Worm (Caenorhabditis elegans) whole organism, early embryonic: Measurements from ENCODE around the gene hst-3.1.

Source experiments
- B0310.2 ChIP-seq: sonication (generic microtip); optimal IDR thresholded peaks from 2 replicates; lab custom pipeline; 2016; ENCODE audit warnings: mild to moderate bottlenecking, missing genetic modification characterization, missing compliant biosample characterization
- F13C5.2 ChIP-seq: sonication (generic microtip); optimal IDR thresholded peaks from 2 replicates; lab custom pipeline; 2017; ENCODE audit warnings: mild to moderate bottlenecking, missing genetic modification characterization, inconsistent platforms, missing compliant biosample characterization
- aly-1 ChIP-seq: sonication (generic microtip); optimal IDR thresholded peaks from 2 replicates; lab custom pipeline; 2016; ENCODE audit warnings: missing genetic modification characterization, missing compliant biosample characterization
- ama-1 ChIP-seq: fragments of 150-350 bp; optimal IDR thresholded peaks from 2 replicates; lab custom pipeline; 2014
- ceh-13 ChIP-seq: fragments of 200-800 bp; sonication (Bioruptor generic); optimal IDR thresholded peaks from 2 replicates; lab custom pipeline; 2018; ENCODE audit warnings: mild to moderate bottlenecking, missing genetic modification characterization, missing compliant biosample characterization
- ceh-36 ChIP-seq: sonication (generic microtip); optimal IDR thresholded peaks from 2 replicates; lab custom pipeline; 2016; ENCODE audit warnings: missing genetic modification characterization, inconsistent platforms, missing compliant biosample characterization
- ets-7 ChIP-seq: sonication (generic microtip); optimal IDR thresholded peaks from 2 replicates; lab custom pipeline; 2016; ENCODE audit warnings: missing genotype, missing genetic modification characterization, missing compliant biosample characterization
- flt-1 ChIP-seq: fragments of 200-800 bp; sonication (Bioruptor generic); IDR thresholded peaks from 2 replicates; pipeline ENCODE4 v1.3.6; 2022; ENCODE audit warnings: missing genetic modification characterization, missing compliant biosample characterization
- hmbx-1 ChIP-seq: sonication (generic microtip); optimal IDR thresholded peaks from 2 replicates; lab custom pipeline; 2016; ENCODE audit warnings: mild to moderate bottlenecking, missing genetic modification characterization, missing compliant biosample characterization
- hmg-4 ChIP-seq: fragments of 200-800 bp; sonication (Bioruptor generic); optimal IDR thresholded peaks from 2 replicates; lab custom pipeline; 2018; ENCODE audit warnings: mild to moderate bottlenecking, missing genetic modification characterization, missing compliant biosample characterization
- hnd-1 ChIP-seq: sonication (generic microtip); optimal IDR thresholded peaks from 2 replicates; lab custom pipeline; 2016; ENCODE audit warnings: missing genetic modification characterization, missing compliant biosample characterization
- pes-1 ChIP-seq: fragments of 200-800 bp; sonication (Bioruptor generic); IDR thresholded peaks from 2 replicates; pipeline ENCODE4 v1.3.6; 2022; ENCODE audit warnings: missing genetic modification reagents, missing genetic modification characterization, missing compliant biosample characterization
- scrt-1 ChIP-seq: fragments of 200-800 bp; sonication (Bioruptor generic); IDR thresholded peaks from 2 replicates; pipeline ENCODE4 v1.3.6; 2022; ENCODE audit warnings: missing genetic modification characterization, missing compliant biosample characterization
- sea-1 ChIP-seq: fragments of 200-800 bp; sonication (Bioruptor generic); conservative IDR thresholded peaks from 2 replicates; pipeline ENCODE4 v1.3.6; 2022; ENCODE audit warnings: missing genetic modification characterization, missing compliant biosample characterization
- tbx-11 ChIP-seq: fragments of 200-800 bp; sonication (Bioruptor generic); IDR thresholded peaks from 2 replicates; pipeline ENCODE4 v1.3.6; 2022; ENCODE audit warnings: missing genetic modification characterization, missing compliant biosample characterization
- tbx-37 ChIP-seq: fragments of 200-800 bp; sonication (Bioruptor generic); conservative IDR thresholded peaks from 2 replicates; pipeline ENCODE4 v1.3.6; 2022; ENCODE audit warnings: missing genetic modification reagents, missing genetic modification characterization, missing compliant biosample characterization
- tra-4 ChIP-seq: sonication (generic microtip); optimal IDR thresholded peaks from 2 replicates; lab custom pipeline; 2017; ENCODE audit warnings: missing genetic modification characterization, missing compliant biosample characterization

Gene hst-3.1

ce11 chrII:6149434-6149833, 19.6 kb downstream of the hst-3.1 start:
- TF ChIP-seq ceh-13 (GFP tag; lab: Kevin White, UChicago) (no peak), hmg-4 (GFP tag; lab: Kevin White, UChicago) (no peak), tbx-11 (GFP tag; lab: Robert Waterston, UW) (no peak), hnd-1 (no peak), ets-7 (tag; lab: Kevin White, UChicago) (no peak)

- TF ChIP-seq tbx-37 (GFP tag; lab: Robert Waterston, UW) (no peak), aly-1 (tag; lab: Kevin White, UChicago) (no peak), tbx-11 (GFP tag; lab: Robert Waterston, UW) (no peak), tra-4 (tag; lab: Kevin White, UChicago) (no peak), scrt-1 (no peak)
These were observed 20.7 kb downstream of the hst-3.1 start for ce11 chrII:6148369-6148768.

ce11 chrII:6147131-6147530, 21.9 kb downstream of the hst-3.1 start:
- TF ChIP-seq ceh-36 (tag; lab: Kevin White, UChicago) (no peak), ama-1 (lab: Kevin White, UChicago) (no peak), hnd-1 (no peak), tra-4 (tag; lab: Kevin White, UChicago) (no peak), hmg-4 (GFP tag; lab: Kevin White, UChicago) (no peak), sea-1 (no peak), hmbx-1 (no peak), ceh-13 (GFP tag; lab: Kevin White, UChicago) (no peak), F13C5.2 (tag; lab: Kevin White, UChicago) (no peak), ets-7 (tag; lab: Kevin White, UChicago) (no peak), scrt-1 (no peak), tbx-11 (GFP tag; lab: Robert Waterston, UW) (no peak), flt-1 (GFP tag; lab: Robert Waterston, UW) (no peak), B0310.2 (tag; lab: Kevin White, UChicago) (no peak), tbx-37 (GFP tag; lab: Robert Waterston, UW) (no peak), pes-1 (GFP tag; lab: Robert Waterston, UW) (no peak), aly-1 (tag; lab: Kevin White, UChicago) (no peak)

ce11 chrII:6142539-6142938, 26.5 kb downstream of the hst-3.1 start:
- TF ChIP-seq pes-1 (GFP tag; lab: Robert Waterston, UW): no peak
- no peak for TF ChIP-seq flt-1 (GFP tag; lab: Robert Waterston, UW)
- TF ChIP-seq ceh-36 (tag; lab: Kevin White, UChicago): no peak
- no peak for TF ChIP-seq tbx-11 (GFP tag; lab: Robert Waterston, UW)
- no peak for TF ChIP-seq aly-1 (tag; lab: Kevin White, UChicago)
- TF ChIP-seq tra-4 (tag; lab: Kevin White, UChicago): no peak
- no peak for TF ChIP-seq B0310.2 (tag; lab: Kevin White, UChicago)
- TF ChIP-seq ets-7 (tag; lab: Kevin White, UChicago): no peak
- TF ChIP-seq F13C5.2 (tag; lab: Kevin White, UChicago): no peak
- no peak for TF ChIP-seq tbx-37 (GFP tag; lab: Robert Waterston, UW)
- TF ChIP-seq hmg-4 (GFP tag; lab: Kevin White, UChicago): no peak
- TF ChIP-seq hnd-1: no peak
- TF ChIP-seq scrt-1: no peak
- no peak for TF ChIP-seq sea-1
- no peak for TF ChIP-seq ceh-13 (GFP tag; lab: Kevin White, UChicago)
- no peak for TF ChIP-seq hmbx-1

ce11 chrII:6139484-6139883, 29.6 kb downstream of the hst-3.1 start:
- no peak for TF ChIP-seq sea-1
- TF ChIP-seq B0310.2 (tag; lab: Kevin White, UChicago): no peak
- no peak for TF ChIP-seq ceh-36 (tag; lab: Kevin White, UChicago)
- no peak for TF ChIP-seq hnd-1
- TF ChIP-seq ceh-13 (GFP tag; lab: Kevin White, UChicago): no peak
- no peak for TF ChIP-seq ama-1 (lab: Kevin White, UChicago)
- no peak for TF ChIP-seq tbx-11 (GFP tag; lab: Robert Waterston, UW)
- no peak for TF ChIP-seq tbx-37 (GFP tag; lab: Robert Waterston, UW)
- no peak for TF ChIP-seq ets-7 (tag; lab: Kevin White, UChicago)
- TF ChIP-seq scrt-1: no peak

DNA sequence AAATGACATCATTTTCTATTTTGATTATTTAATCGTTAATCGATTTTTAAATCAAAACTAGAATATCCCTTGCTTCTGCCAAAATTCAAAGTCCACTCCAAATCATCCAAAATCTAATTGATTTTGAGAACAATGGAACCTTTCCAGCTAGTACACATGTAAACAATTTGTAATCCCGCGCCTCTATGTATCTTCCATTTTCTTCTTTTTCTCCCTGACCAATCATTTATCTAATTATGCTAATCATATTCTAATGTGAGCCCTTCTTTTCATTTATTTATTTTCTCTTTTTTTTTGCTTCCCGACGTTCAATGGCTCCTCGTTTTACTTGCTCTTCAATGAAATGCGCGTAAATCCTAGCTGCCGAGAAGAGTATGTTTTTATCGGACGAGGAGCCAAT, 30.9 kb downstream of the hst-3.1 start:
- TF ChIP-seq ets-7 (tag; lab: Kevin White, UChicago): no peak
- no peak for TF ChIP-seq flt-1 (GFP tag; lab: Robert Waterston, UW)
- no peak for TF ChIP-seq sea-1
- TF ChIP-seq F13C5.2 (tag; lab: Kevin White, UChicago): no peak
- TF ChIP-seq tbx-37 (GFP tag; lab: Robert Waterston, UW): no peak
- TF ChIP-seq ceh-36 (tag; lab: Kevin White, UChicago): no peak
- TF ChIP-seq pes-1 (GFP tag; lab: Robert Waterston, UW): no peak
- no peak for TF ChIP-seq ama-1 (lab: Kevin White, UChicago)
- no peak for TF ChIP-seq ceh-13 (GFP tag; lab: Kevin White, UChicago)
- TF ChIP-seq hnd-1: no peak
- no peak for TF ChIP-seq hmbx-1
- TF ChIP-seq B0310.2 (tag; lab: Kevin White, UChicago): no peak
- TF ChIP-seq aly-1 (tag; lab: Kevin White, UChicago): no peak
- no peak for TF ChIP-seq tra-4 (tag; lab: Kevin White, UChicago)
- TF ChIP-seq hmg-4 (GFP tag; lab: Kevin White, UChicago): no peak
- TF ChIP-seq scrt-1: no peak
- no peak for TF ChIP-seq tbx-11 (GFP tag; lab: Robert Waterston, UW)

ce11 chrII:6136712-6137111, 32.3 kb downstream of the hst-3.1 start:
- no peak for TF ChIP-seq sea-1
- TF ChIP-seq aly-1 (tag; lab: Kevin White, UChicago): no peak
- TF ChIP-seq ceh-13 (GFP tag; lab: Kevin White, UChicago): no peak
- TF ChIP-seq tra-4 (tag; lab: Kevin White, UChicago): no peak
- no peak for TF ChIP-seq tbx-11 (GFP tag; lab: Robert Waterston, UW)
- TF ChIP-seq ets-7 (tag; lab: Kevin White, UChicago): no peak
- no peak for TF ChIP-seq hmg-4 (GFP tag; lab: Kevin White, UChicago)
- TF ChIP-seq tbx-37 (GFP tag; lab: Robert Waterston, UW): no peak
- TF ChIP-seq F13C5.2 (tag; lab: Kevin White, UChicago): no peak
- TF ChIP-seq B0310.2 (tag; lab: Kevin White, UChicago): no peak
